Worm (Caenorhabditis elegans): Measurements from ENCODE around the gene C09G9.8.
A peak's percentile ranks its signal among the peaks of the same experiment; 100 is the strongest.

Gene C09G9.8

ce11 chrIV:8886228-8886627, 4.9 kb downstream of the C09G9.8 start, which contains the start of gene C09G9.5:
Gene C09G9.5, plus strand, starts transcription at chrIV:8886528.
- TF ChIP-seq elt-3 (tag; optimal IDR thresholded peaks at IDR 0.05) = no peak
- TF ChIP-seq ceh-39 (tag; optimal IDR thresholded peaks at IDR 0.05) = no peak
- no peak for TF ChIP-seq hlh-1 (tag; optimal IDR thresholded peaks at IDR 0.05)
- no peak for TF ChIP-seq pha-4 (tag; optimal IDR thresholded peaks at IDR 0.05)
- TF ChIP-seq nhr-237 (tag; optimal IDR thresholded peaks at IDR 0.05) = no peak
- no peak for TF ChIP-seq lsy-2 (tag; optimal IDR thresholded peaks at IDR 0.05)
- TF ChIP-seq unc-62 (GFP tag; optimal IDR thresholded peaks at IDR 0.05) = no peak
- no peak for TF ChIP-seq unc-120 (tag; optimal IDR thresholded peaks at IDR 0.05; ENCODE audit: poor library complexity, severe bottlenecking)
- TF ChIP-seq mep-1 (tag; optimal IDR thresholded peaks at IDR 0.05) = no peak
- no peak for TF ChIP-seq lin-13 (tag; optimal IDR thresholded peaks at IDR 0.05)

ce11 chrIV:8888525-8889026, 7.3 kb downstream of the C09G9.8 start, which contains the start of gene oma-1:
Gene oma-1, plus strand, starts transcription at chrIV:8888976.
- TF ChIP-seq drap-1 (GFP tag; optimal IDR thresholded peaks at IDR 0.05) (no peak), lsy-2 (tag; optimal IDR thresholded peaks at IDR 0.05) (no peak), bed-3 (GFP tag; optimal IDR thresholded peaks at IDR 0.05) (no peak), tbx-8 (GFP tag; optimal IDR thresholded peaks at IDR 0.05) (no peak), ztf-11 (tag; optimal IDR thresholded peaks at IDR 0.05) (no peak), mep-1 (tag; optimal IDR thresholded peaks at IDR 0.05) (no peak), pha-4 (tag; optimal IDR thresholded peaks at IDR 0.05) (no peak), ceh-39 (tag; optimal IDR thresholded peaks at IDR 0.05) (no peak), ces-1 (GFP tag; optimal IDR thresholded peaks at IDR 0.05) (no peak), sem-2 (GFP tag; optimal IDR thresholded peaks at IDR 0.05) (no peak), flh-1 (GFP tag; optimal IDR thresholded peaks at IDR 0.05) (no peak), elt-3 (tag; optimal IDR thresholded peaks at IDR 0.05) (no peak), unc-39 (tag; optimal IDR thresholded peaks at IDR 0.05) (no peak), M03D4.4 (tag; optimal IDR thresholded peaks at IDR 0.05) (no peak), mls-2 (tag; optimal IDR thresholded peaks at IDR 0.05) (no peak), ceh-83 (GFP tag; optimal IDR thresholded peaks at IDR 0.05) (no peak)

- peak; percentile 55 for TF ChIP-seq pha-4 (tag; optimal IDR thresholded peaks at IDR 0.05)
- TF ChIP-seq unc-39 (tag; optimal IDR thresholded peaks at IDR 0.05) = no peak
- TF ChIP-seq ham-2 (GFP tag; optimal IDR thresholded peaks at IDR 0.05) = peak; percentile 38
- no peak for TF ChIP-seq M03D4.4 (tag; optimal IDR thresholded peaks at IDR 0.05)
- TF ChIP-seq ceh-39 (tag; optimal IDR thresholded peaks at IDR 0.05) = no peak
- TF ChIP-seq lin-13 (tag; optimal IDR thresholded peaks at IDR 0.05) = peak; percentile 5
- no peak for TF ChIP-seq snpc-4 (tag; optimal IDR thresholded peaks at IDR 0.05)
- no peak for TF ChIP-seq ztf-11 (tag; optimal IDR thresholded peaks at IDR 0.05)
- peak; percentile 59 for TF ChIP-seq mep-1 (tag; optimal IDR thresholded peaks at IDR 0.05)
- peak; percentile 83 for TF ChIP-seq ces-1 (GFP tag; optimal IDR thresholded peaks at IDR 0.05)
- no peak for TF ChIP-seq nhr-28 (tag; optimal IDR thresholded peaks at IDR 0.05)
Observed at ce11 chrIV:8891131-8891530, 9.8 kb downstream of the C09G9.8 start, which contains the start of gene spr-2. Gene spr-2, plus strand, starts transcription at chrIV:8891462.

ce11 chrIV:8892558-8892957, 11.3 kb downstream of the C09G9.8 start, which contains the start of gene C27B7.2:
Gene C27B7.2, plus strand, starts transcription at chrIV:8892858.
- TF ChIP-seq unc-39 (tag; optimal IDR thresholded peaks at IDR 0.05) = no peak
- no peak for TF ChIP-seq flh-1 (GFP tag; optimal IDR thresholded peaks at IDR 0.05)

ce11 chrIV:8893746-8894145, 12.5 kb downstream of the C09G9.8 start, which contains the start of gene rad-54.L2:
Gene rad-54.L2, plus strand, starts transcription at chrIV:8894077.
- TF ChIP-seq M03D4.4 (tag; optimal IDR thresholded peaks at IDR 0.05) (no peak), nhr-28 (tag; optimal IDR thresholded peaks at IDR 0.05) (no peak), mep-1 (tag; optimal IDR thresholded peaks at IDR 0.05) (peak; percentile 22), flh-1 (GFP tag; optimal IDR thresholded peaks at IDR 0.05) (no peak), nhr-12 (tag; optimal IDR thresholded peaks at IDR 0.05) (no peak), mls-2 (tag; optimal IDR thresholded peaks at IDR 0.05) (no peak), ztf-11 (tag; optimal IDR thresholded peaks at IDR 0.05) (no peak), lsy-2 (tag; optimal IDR thresholded peaks at IDR 0.05) (peak; percentile 40), nhr-237 (tag; optimal IDR thresholded peaks at IDR 0.05) (peak; percentile 58), lin-32 (GFP tag; optimal IDR thresholded peaks at IDR 0.05) (no peak), cnd-1 (tag; optimal IDR thresholded peaks at IDR 0.05) (no peak), blmp-1 (tag; optimal IDR thresholded peaks at IDR 0.05) (no peak), ceh-39 (tag; optimal IDR thresholded peaks at IDR 0.05) (peak; percentile 20), mab-5 (tag; optimal IDR thresholded peaks at IDR 0.05) (no peak), snpc-4 (tag; optimal IDR thresholded peaks at IDR 0.05) (no peak), lin-13 (tag; optimal IDR thresholded peaks at IDR 0.05) (no peak), pha-4 (tag; optimal IDR thresholded peaks at IDR 0.05) (peak; percentile 90), nhr-76 (tag; optimal IDR thresholded peaks at IDR 0.05) (no peak), unc-120 (tag; optimal IDR thresholded peaks at IDR 0.05; ENCODE audit: poor library complexity, severe bottlenecking) (peak; percentile 58), ceh-83 (GFP tag; optimal IDR thresholded peaks at IDR 0.05) (no peak), tbx-8 (GFP tag; optimal IDR thresholded peaks at IDR 0.05) (no peak), unc-62 (GFP tag; optimal IDR thresholded peaks at IDR 0.05) (no peak), ces-1 (GFP tag; optimal IDR thresholded peaks at IDR 0.05) (peak; percentile 57), zip-8 (tag; optimal IDR thresholded peaks at IDR 0.05) (no peak), drap-1 (GFP tag; optimal IDR thresholded peaks at IDR 0.05) (no peak), nhr-2 (tag; optimal IDR thresholded peaks at IDR 0.05) (no peak), ham-2 (GFP tag; optimal IDR thresholded peaks at IDR 0.05) (no peak), hlh-1 (tag; optimal IDR thresholded peaks at IDR 0.05) (peak; percentile 21), ceh-43 (GFP tag; optimal IDR thresholded peaks at IDR 0.05) (no peak), elt-3 (tag; optimal IDR thresholded peaks at IDR 0.05) (no peak), unc-39 (tag; optimal IDR thresholded peaks at IDR 0.05) (no peak), sptf-1 (tag; optimal IDR thresholded peaks at IDR 0.05) (no peak), sem-2 (GFP tag; optimal IDR thresholded peaks at IDR 0.05) (no peak), bed-3 (GFP tag; optimal IDR thresholded peaks at IDR 0.05) (no peak), elt-1 (tag; optimal IDR thresholded peaks at IDR 0.05; ENCODE audit: borderline replicate concordance, insufficient read depth) (no peak)

All from whole organism, mixed stage, embryonic.